Fruit fly (Drosophila melanogaster) whole organism, embryonic: Measurements from ENCODE around the gene CG11986.

Experiments
- CG10321 ChIP-seq: fragments of 200-800 bp; sonication (Bioruptor generic); IDR thresholded peaks from 2 replicates; pipeline ENCODE4 v1.3.6; 2022; ENCODE audit warnings: missing biosample characterization, missing genetic modification characterization
- CG12155 ChIP-seq: fragments of 200-800 bp; sonication (Bioruptor generic); optimal IDR thresholded peaks from 3 replicates; lab custom pipeline; 2016; ENCODE audit warnings: missing biosample characterization, missing genetic modification characterization
- CG12219 ChIP-seq: fragments of 200-800 bp; sonication (Bioruptor generic); optimal IDR thresholded peaks from 3 replicates; lab custom pipeline; 2018; ENCODE audit warnings: missing biosample characterization, mild to moderate bottlenecking, missing genetic modification characterization
- CG12744 ChIP-seq: fragments of 200-800 bp; sonication (Bioruptor generic); optimal IDR thresholded peaks from 2 replicates; lab custom pipeline; 2016; ENCODE audit warnings: missing biosample characterization, missing genetic modification characterization
- CG12769 ChIP-seq: fragments of 200-800 bp; sonication (Bioruptor generic); optimal IDR thresholded peaks from 2 replicates; lab custom pipeline; 2019; ENCODE audit warnings: missing biosample characterization, mild to moderate bottlenecking, missing genetic modification characterization, moderate library complexity
- CG13296 ChIP-seq: fragments of 200-800 bp; sonication (Bioruptor generic); optimal IDR thresholded peaks from 3 replicates; lab custom pipeline; 2018; ENCODE audit warnings: missing biosample characterization, mild to moderate bottlenecking, missing genetic modification characterization
- CG13894 ChIP-seq: fragments of 200-800 bp; sonication (Bioruptor generic); optimal IDR thresholded peaks from 3 replicates; lab custom pipeline; 2018; ENCODE audit warnings: missing biosample characterization, mild to moderate bottlenecking, missing genetic modification characterization, moderate library complexity
- CG14441 ChIP-seq: fragments of 200-800 bp; sonication (Bioruptor generic); IDR thresholded peaks from 2 replicates; pipeline ENCODE4 v1.3.6; 2022; ENCODE audit warnings: missing biosample characterization, missing genetic modification characterization
- CG15011 ChIP-seq: fragments of 200-800 bp; sonication (Bioruptor generic); optimal IDR thresholded peaks from 3 replicates; lab custom pipeline; 2018; ENCODE audit warnings: missing biosample characterization, mild to moderate bottlenecking, missing genetic modification characterization
- CG15479 ChIP-seq: fragments of 200-800 bp; sonication (Bioruptor generic); optimal IDR thresholded peaks from 3 replicates; lab custom pipeline; 2019; ENCODE audit warnings: missing biosample characterization, mild to moderate bottlenecking, missing genetic modification characterization, moderate library complexity
- CG17328 ChIP-seq: fragments of 200-800 bp; sonication (Bioruptor generic); IDR thresholded peaks from 2 replicates; pipeline ENCODE4 v1.3.6; 2022; ENCODE audit warnings: missing biosample characterization, missing genetic modification characterization
- CG17361 ChIP-seq: fragments of 200-800 bp; sonication (Bioruptor generic); IDR thresholded peaks from 3 replicates; pipeline ENCODE4 v1.3.6; 2022; ENCODE audit warnings: missing biosample characterization, missing genetic modification characterization
- CG17385 ChIP-seq: fragments of 200-800 bp; sonication (Bioruptor generic); optimal IDR thresholded peaks from 3 replicates; lab custom pipeline; 2018; ENCODE audit warnings: missing biosample characterization, mild to moderate bottlenecking, missing genetic modification characterization
- CG2712 ChIP-seq: fragments of 200-800 bp; optimal IDR thresholded peaks from 3 replicates; lab custom pipeline; 2019; ENCODE audit warnings: missing biosample characterization, mild to moderate bottlenecking, missing genetic modification characterization, moderate library complexity
- CG3163 ChIP-seq: fragments of 200-800 bp; sonication (Bioruptor generic); optimal IDR thresholded peaks from 3 replicates; lab custom pipeline; 2016; ENCODE audit warnings: missing biosample characterization, missing genetic modification characterization
- CG33213 ChIP-seq: fragments of 200-800 bp; sonication (Bioruptor generic); optimal IDR thresholded peaks from 3 replicates; lab custom pipeline; 2016; ENCODE audit warnings: missing biosample characterization, missing genetic modification characterization
- CG34376 ChIP-seq: fragments of 200-800 bp; sonication (Bioruptor generic); optimal IDR thresholded peaks from 2 replicates; lab custom pipeline; 2018; ENCODE audit warnings: missing biosample characterization, mild to moderate bottlenecking, missing genetic modification characterization
- CG34422 ChIP-seq: fragments of 200-800 bp; sonication (Bioruptor generic); IDR thresholded peaks from 3 replicates; pipeline ENCODE4 v1.3.6; 2022; ENCODE audit warnings: missing biosample characterization, missing genetic modification characterization
- CG5180 ChIP-seq: fragments of 200-800 bp; sonication (Bioruptor generic); optimal IDR thresholded peaks from 3 replicates; lab custom pipeline; 2017; ENCODE audit warnings: missing biosample characterization, missing genetic modification characterization, mild to moderate bottlenecking, moderate library complexity, missing genetic modification reagents
- CG6683 ChIP-seq: fragments of 200-800 bp; sonication (Bioruptor generic); optimal IDR thresholded peaks from 2 replicates; lab custom pipeline; 2017; ENCODE audit warnings: missing biosample characterization, mild to moderate bottlenecking, missing genetic modification characterization, missing genetic modification reagents
- CG6689 ChIP-seq: fragments of 200-800 bp; sonication (Bioruptor generic); IDR thresholded peaks from 2 replicates; pipeline ENCODE4 v1.3.6; 2022; ENCODE audit warnings: missing biosample characterization, missing genetic modification characterization
- CoRest ChIP-seq: fragments of 200-800 bp; sonication (Bioruptor generic); optimal IDR thresholded peaks from 3 replicates; lab custom pipeline; 2018; ENCODE audit warnings: missing biosample characterization, mild to moderate bottlenecking, missing genetic modification characterization, moderate library complexity
- Dip3 ChIP-seq: fragments of 200-800 bp; sonication (Bioruptor generic); optimal IDR thresholded peaks from 3 replicates; lab custom pipeline; 2016; ENCODE audit warnings: missing biosample characterization, missing genetic modification characterization
- Dref ChIP-seq: fragments of 200-800 bp; sonication (Bioruptor generic); IDR thresholded peaks from 2 replicates; pipeline ENCODE4 v1.3.6; 2022; ENCODE audit warnings: missing biosample characterization, missing genetic modification characterization
- Ets97D ChIP-seq: fragments of 200-800 bp; sonication (Bioruptor generic); optimal IDR thresholded peaks from 3 replicates; lab custom pipeline; 2016; ENCODE audit warnings: missing biosample characterization, missing genetic modification characterization
- HHEX ChIP-seq: fragments of 200-800 bp; sonication (Bioruptor generic); optimal IDR thresholded peaks from 3 replicates; lab custom pipeline; 2017; ENCODE audit warnings: missing biosample characterization, mild to moderate bottlenecking, missing genetic modification characterization, missing genetic modification reagents
- HmgZ ChIP-seq: fragments of 200-800 bp; sonication (Bioruptor generic); optimal IDR thresholded peaks from 2 replicates; lab custom pipeline; 2018; ENCODE audit warnings: missing biosample characterization, mild to moderate bottlenecking, missing genetic modification characterization
- MBD-R2 ChIP-seq: fragments of 200-800 bp; sonication (Bioruptor generic); IDR thresholded peaks from 2 replicates; pipeline ENCODE4 v1.3.6; 2022; ENCODE audit warnings: missing biosample characterization, missing genetic modification characterization
- MESR4 ChIP-seq: fragments of 200-800 bp; sonication (Bioruptor generic); optimal IDR thresholded peaks from 2 replicates; lab custom pipeline; 2018; ENCODE audit warnings: missing biosample characterization, mild to moderate bottlenecking, missing genetic modification characterization, moderate library complexity
- MTF-1 ChIP-seq: fragments of 200-800 bp; sonication (Bioruptor generic); optimal IDR thresholded peaks from 2 replicates; lab custom pipeline; 2018; ENCODE audit warnings: missing biosample characterization, mild to moderate bottlenecking, missing genetic modification characterization, borderline replicate concordance
- Mrtf ChIP-seq: fragments of 200-800 bp; sonication (Bioruptor generic); IDR thresholded peaks from 3 replicates; pipeline ENCODE4 v1.3.6; 2022; ENCODE audit warnings: missing biosample characterization, missing genetic modification characterization
- NK7.1 ChIP-seq: fragments of 200-800 bp; sonication (Bioruptor generic); optimal IDR thresholded peaks from 3 replicates; lab custom pipeline; 2016; ENCODE audit warnings: missing biosample characterization, missing genetic modification characterization
- Nf-YA ChIP-seq: fragments of 200-800 bp; sonication (Bioruptor generic); IDR thresholded peaks from 2 replicates; pipeline ENCODE4 v1.3.6; 2022; ENCODE audit warnings: missing biosample characterization, missing genetic modification characterization
- Ravus ChIP-seq: fragments of 200-800 bp; sonication (Bioruptor generic); IDR thresholded peaks from 2 replicates; pipeline ENCODE4 v1.3.6; 2022; ENCODE audit warnings: missing biosample characterization, missing genetic modification characterization
- Side ChIP-seq: fragments of 200-800 bp; sonication (Bioruptor generic); optimal IDR thresholded peaks from 2 replicates; lab custom pipeline; 2016; ENCODE audit warnings: missing biosample characterization, missing genetic modification characterization
- TFAM ChIP-seq: fragments of 200-800 bp; sonication (Bioruptor generic); optimal IDR thresholded peaks from 2 replicates; lab custom pipeline; 2017; ENCODE audit warnings: missing biosample characterization, missing genetic modification characterization, inconsistent platforms
- ase ChIP-seq: fragments of 200-800 bp; sonication (Bioruptor generic); IDR thresholded peaks from 3 replicates; pipeline ENCODE4 v1.3.6; 2022; ENCODE audit warnings: missing biosample characterization, missing genetic modification characterization
- ato ChIP-seq: fragments of 200-800 bp; sonication (Bioruptor generic); IDR thresholded peaks from 2 replicates; pipeline ENCODE4 v1.3.6; 2022; ENCODE audit warnings: missing biosample characterization, missing genetic modification characterization; ENCODE audit not compliant: partially characterized antibody
- hbn ChIP-seq: fragments of 200-800 bp; sonication (Bioruptor generic); IDR thresholded peaks from 2 replicates; pipeline ENCODE4 v1.3.6; 2022; ENCODE audit warnings: missing biosample characterization, missing genetic modification characterization; ENCODE audit not compliant: partially characterized antibody
- hkb ChIP-seq, 2 experiments: fragments of 200-800 bp in 1 of 2; fragments of >200 bp in 1 of 2; sonication (Bioruptor generic) in 1 of 2; IDR thresholded peaks in 1 of 2; optimal IDR thresholded peaks in 1 of 2; 2 replicates each; pipeline versions ENCODE4 v1.3.6 to Lab custom; 2017 to 2022; ENCODE audit warnings: missing biosample characterization in 1 of 2, missing genetic modification characterization in 1 of 2
- hth ChIP-seq: fragments of >200 bp; optimal IDR thresholded peaks from 2 replicates; lab custom pipeline; 2017; ENCODE audit warnings: inconsistent platforms
- kay ChIP-seq: fragments of 200-800 bp; sonication (Bioruptor generic); optimal IDR thresholded peaks from 2 replicates; lab custom pipeline; 2016; ENCODE audit warnings: missing biosample characterization, missing genetic modification characterization
- phol ChIP-seq: fragments of 200-800 bp; sonication (Bioruptor generic); optimal IDR thresholded peaks from 3 replicates; lab custom pipeline; 2018; ENCODE audit warnings: missing biosample characterization, mild to moderate bottlenecking, missing genetic modification characterization, moderate library complexity
- rib ChIP-seq: fragments of 200-800 bp; sonication (Bioruptor generic); IDR thresholded peaks from 2 replicates; pipeline ENCODE4 v1.3.6; 2022; ENCODE audit warnings: missing biosample characterization, missing genetic modification characterization
- row ChIP-seq: fragments of 200-800 bp; sonication (Bioruptor generic); IDR thresholded peaks from 3 replicates; pipeline ENCODE4 v1.3.6; 2022; ENCODE audit warnings: missing biosample characterization, missing genetic modification characterization
- slou ChIP-seq: fragments of 200-800 bp; sonication (Bioruptor generic); optimal IDR thresholded peaks from 3 replicates; lab custom pipeline; 2016; ENCODE audit warnings: missing biosample characterization, missing genetic modification characterization
- tio ChIP-seq: fragments of 200-800 bp; sonication (Bioruptor generic); optimal IDR thresholded peaks from 2 replicates; lab custom pipeline; 2017; ENCODE audit warnings: missing biosample characterization, missing genetic modification characterization, inconsistent platforms
- trem ChIP-seq: fragments of 200-800 bp; optimal IDR thresholded peaks from 3 replicates; lab custom pipeline; 2019; ENCODE audit warnings: missing biosample characterization, mild to moderate bottlenecking, missing genetic modification characterization, moderate library complexity
- vvl ChIP-seq: fragments of 200-800 bp; sonication (Bioruptor generic); IDR thresholded peaks from 2 replicates; pipeline ENCODE4 v1.3.6; 2022; ENCODE audit warnings: missing biosample characterization, missing genetic modification characterization
- zen ChIP-seq: fragments of 200-800 bp; sonication (Bioruptor generic); optimal IDR thresholded peaks from 3 replicates; lab custom pipeline; 2018; ENCODE audit warnings: missing biosample characterization, mild to moderate bottlenecking, missing genetic modification characterization, moderate library complexity

The CG11986 gene

DNA sequence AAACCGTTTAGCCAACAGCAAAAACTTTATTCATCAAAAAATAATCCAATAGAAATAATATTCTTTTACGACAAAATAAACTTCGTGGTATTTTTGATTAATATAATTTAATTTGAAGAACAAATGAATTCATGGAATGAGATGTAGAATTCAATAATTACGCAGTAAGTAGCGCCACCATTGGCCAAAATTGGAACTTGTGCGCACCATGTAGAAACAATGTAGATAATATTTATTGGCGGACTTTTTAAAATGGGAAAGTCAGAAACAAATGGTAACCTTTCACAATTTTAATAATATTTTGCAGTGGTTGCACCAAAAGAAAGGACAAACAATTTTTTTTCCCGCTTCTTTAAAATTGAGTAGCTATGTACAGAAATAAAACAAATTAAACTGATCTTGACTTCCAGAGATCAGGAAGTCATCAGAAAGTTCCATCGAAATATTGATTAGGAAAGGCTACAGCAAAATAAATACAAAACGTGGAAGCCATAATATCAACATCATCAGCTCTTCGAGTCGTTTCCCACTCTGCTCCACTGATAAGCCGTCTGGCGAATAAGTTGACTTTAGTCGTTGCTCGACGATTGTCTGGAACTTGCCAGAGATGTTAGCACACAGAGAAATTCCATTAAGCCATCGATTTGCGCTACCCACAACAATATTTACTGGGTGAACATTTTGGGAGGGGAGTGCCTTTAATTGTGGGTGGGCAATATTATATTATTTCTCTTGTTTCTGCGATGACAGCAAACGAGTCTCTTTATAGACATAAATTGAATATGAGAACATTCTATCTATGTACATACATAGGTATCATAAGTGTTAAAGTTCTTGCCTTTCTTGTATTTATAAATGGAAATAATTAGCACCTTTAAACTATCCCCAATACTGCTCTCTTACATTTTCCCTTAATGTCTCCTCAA is 35.1 kb upstream of the CG11986 start (continued):
- TF ChIP-seq CG2712 (tag; lab: Kevin White, UChicago) (peak; percentile 44), CG17361 (peak; percentile 35; the same call in 1 of the 3 replicates), MTF-1 (no peak), Mrtf (GFP tag; lab: Robert Waterston, UW) (no peak), HHEX (GFP tag; lab: Kevin White, UChicago) (no peak), vvl (GFP tag; lab: Robert Waterston, UW) (no peak; the same call in 1 of the 2 replicates), CG15011 (no peak), hbn (GFP tag; lab: Robert Waterston, UW) (peak; percentile 24; the same call in 1 of the 2 replicates), CG3163 (GFP tag; lab: Kevin White, UChicago) (peak; percentile 95), phol (tag; lab: Kevin White, UChicago) (peak; percentile 16), MESR4 (GFP tag; lab: Kevin White, UChicago) (no peak), CG5180 (GFP tag; lab: Kevin White, UChicago) (peak; percentile 56), ase (GFP tag; lab: Robert Waterston, UW) (no peak), CG6683 (no peak), CG17328 (GFP tag; lab: Robert Waterston, UW) (no peak), CG13296 (GFP tag; lab: Kevin White, UChicago) (no peak), hth (no peak), slou (GFP tag; lab: Kevin White, UChicago) (peak; percentile 25), CoRest (tag; lab: Kevin White, UChicago) (peak; percentile 24), Ets97D (GFP tag; lab: Kevin White, UChicago) (peak; percentile 9), CG12769 (tag; lab: Kevin White, UChicago) (peak; percentile 6), Ravus (GFP tag; lab: Robert Waterston, UW) (no peak), ato (no peak), trem (tag; lab: Kevin White, UChicago) (peak; percentile 27), CG10321 (no peak), CG14441 (no peak), Side (GFP tag; lab: Kevin White, UChicago) (no peak), tio (GFP tag; lab: Kevin White, UChicago) (no peak), NK7.1 (GFP tag; lab: Kevin White, UChicago) (peak; percentile 10), CG13894 (peak; percentile 22), Dref (GFP tag; lab: Robert Waterston, UW) (no peak), zen (tag; lab: Kevin White, UChicago) (peak; percentile 37)

DNA sequence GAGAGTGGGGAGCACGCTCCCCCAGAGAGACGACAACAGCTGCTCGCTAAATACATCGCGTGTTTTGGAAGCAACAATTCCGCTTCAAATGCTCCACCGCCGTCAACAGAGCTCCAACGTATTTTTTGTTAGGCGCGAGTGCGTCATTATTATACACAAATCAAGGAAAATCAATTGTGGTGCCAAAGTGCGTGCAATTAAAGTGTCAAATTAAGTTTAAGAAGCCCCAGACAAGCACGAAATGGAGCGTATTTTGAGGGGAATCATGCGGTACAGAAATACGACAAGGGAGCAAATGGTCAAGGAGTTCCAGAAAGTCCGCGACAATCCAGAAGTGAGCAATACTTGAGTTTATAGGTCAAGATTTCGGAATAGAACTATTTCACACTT is 34.5 kb upstream of the CG11986 start, which contains the start of gene CAHbeta:
TSS of gene CAHbeta (plus strand) at position 85 of the 390 bp plus-strand sequence.
- TF ChIP-seq hkb (optimal IDR thresholded peaks at IDR 0.05; lab: Kevin White, UChicago) (no peak), hkb (GFP tag; IDR thresholded peaks at IDR 0.05; lab: Robert Waterston, UW) (peak; percentile 44; the same call in 1 of the 2 replicates), CG34376 (peak; percentile 81), HmgZ (tag; lab: Kevin White, UChicago) (peak; percentile 38), Side (GFP tag; lab: Kevin White, UChicago) (no peak), Dip3 (GFP tag; lab: Kevin White, UChicago) (no peak), rib (GFP tag; lab: Robert Waterston, UW) (0 out of 2 replicates have a peak, but pooled peaks have one; percentile 35), CG15479 (no peak), CG6689 (GFP tag; lab: Robert Waterston, UW) (no peak), Nf-YA (GFP tag; lab: Robert Waterston, UW) (no peak), CG33213 (GFP tag; lab: Kevin White, UChicago) (no peak), kay (peak; percentile 15), CG34422 (GFP tag; lab: Robert Waterston, UW) (peak; percentile 12; the same call in 1 of the 3 replicates), CG12744 (GFP tag; lab: Kevin White, UChicago) (no peak), CG17385 (GFP tag; lab: Kevin White, UChicago) (peak; percentile 21), CG12155 (no peak), TFAM (no peak), row (GFP tag; lab: Robert Waterston, UW) (no peak), CG12219 (GFP tag; lab: Kevin White, UChicago) (peak; percentile 6), MBD-R2 (GFP tag; lab: Robert Waterston, UW) (no peak)
